Fruit fly (Drosophila melanogaster): ENCODE data around the gene mTerf5.
A peak's percentile ranks its signal among the peaks of the same experiment; 100 is the strongest.

The mTerf5 gene

DNA sequence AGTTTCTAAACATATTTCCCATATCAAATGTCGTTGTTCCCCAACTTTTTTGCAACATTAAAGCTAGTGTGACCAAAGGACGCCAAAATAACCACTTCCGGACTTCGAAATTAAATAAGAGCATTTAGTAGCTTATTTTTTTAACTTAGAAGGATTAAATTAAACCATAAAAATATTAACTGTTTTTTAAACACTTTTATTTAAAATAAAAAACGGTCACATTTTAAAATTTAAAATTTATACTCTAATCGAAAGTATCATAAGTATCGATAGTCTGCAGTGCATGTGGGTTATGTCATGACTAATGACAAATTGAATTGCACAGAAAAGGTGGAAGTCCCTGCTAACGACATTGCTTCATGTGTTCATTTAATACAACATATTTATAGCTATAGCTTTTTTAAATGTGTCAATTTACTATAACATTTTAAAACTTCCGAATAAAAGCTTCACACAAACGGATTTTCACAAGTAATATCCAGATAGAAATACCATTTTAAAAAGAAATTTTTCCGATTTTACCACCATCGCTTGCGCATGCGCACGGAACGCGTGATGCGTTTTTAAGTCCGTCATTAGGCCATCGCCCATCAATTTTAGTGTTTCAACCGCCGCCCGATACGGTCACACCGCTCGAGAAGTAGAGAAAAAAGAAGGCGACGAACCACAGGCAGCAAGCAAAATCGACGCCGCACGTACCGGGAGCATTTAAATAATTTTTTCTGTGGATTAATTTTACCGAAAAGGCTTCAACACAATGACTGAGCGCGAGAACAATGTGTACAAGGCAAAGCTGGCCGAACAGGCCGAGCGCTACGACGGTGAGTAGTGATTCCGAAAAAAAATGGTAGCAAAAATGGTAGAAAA, 18.8 kb upstream of the mTerf5 start, which contains the start of the genes CG7156 and 14-3-3epsilon (continued):
- TF ChIP-seq al (GFP tag; IDR thresholded peaks at IDR 0.05) = no peak
- TF ChIP-seq CG2120 (GFP tag; optimal IDR thresholded peaks at IDR 0.05) = peak; percentile 46
- peak; percentile 63 for TF ChIP-seq CG2712 (tag; optimal IDR thresholded peaks at IDR 0.05)
- TF ChIP-seq row (GFP tag; IDR thresholded peaks at IDR 0.05) = peak; percentile 35
- TF ChIP-seq inv (GFP tag; IDR thresholded peaks at IDR 0.05; ENCODE audit: partially characterized antibody) = peak; percentile 55
- TF ChIP-seq Dip2 (GFP tag; IDR thresholded peaks at IDR 0.05) = no peak
- TF ChIP-seq CG1792 (GFP tag; optimal IDR thresholded peaks at IDR 0.05) = no peak
- TF ChIP-seq Optix (GFP tag; IDR thresholded peaks at IDR 0.05) = no peak
- TF ChIP-seq ttk (GFP tag; IDR thresholded peaks at IDR 0.05) = no peak
- 0 out of 3 replicates have a peak, but pooled peaks have one; percentile 22 for TF ChIP-seq Opbp (GFP tag; IDR thresholded peaks at IDR 0.05; ENCODE audit: partially characterized antibody)
- no peak for TF ChIP-seq CG31365 (tag; optimal IDR thresholded peaks at IDR 0.05)
- TF ChIP-seq Awh (GFP tag; IDR thresholded peaks at IDR 0.05) = no peak
- TF ChIP-seq CG34376 (GFP tag; optimal IDR thresholded peaks at IDR 0.05) = no peak
- TF ChIP-seq dmrt99B (tag; optimal IDR thresholded peaks at IDR 0.05) = no peak
- TF ChIP-seq CG3163 (GFP tag; optimal IDR thresholded peaks at IDR 0.05) = peak; percentile 1
- TF ChIP-seq sr (GFP tag; IDR thresholded peaks at IDR 0.05) = no peak
- no peak for TF ChIP-seq maf-S (GFP tag; optimal IDR thresholded peaks at IDR 0.05)
- no peak for TF ChIP-seq nerfin-2 (GFP tag; IDR thresholded peaks at IDR 0.05; ENCODE audit: partially characterized antibody)
- no peak for TF ChIP-seq hb (GFP tag; IDR thresholded peaks at IDR 0.05; ENCODE audit: partially characterized antibody)
- no peak for TF ChIP-seq h (optimal IDR thresholded peaks at IDR 0.05)
- TF ChIP-seq zf30C (GFP tag; optimal IDR thresholded peaks at IDR 0.05) = no peak
- no peak for TF ChIP-seq nau (GFP tag; optimal IDR thresholded peaks at IDR 0.05)
- TF ChIP-seq Lim3 (GFP tag; IDR thresholded peaks at IDR 0.05) = no peak
- TF ChIP-seq Elba2 (GFP tag; optimal IDR thresholded peaks at IDR 0.05) = no peak
- no peak for TF ChIP-seq pros (GFP tag; optimal IDR thresholded peaks at IDR 0.05)
- peak; percentile 66 for TF ChIP-seq CG17568 (GFP tag; optimal IDR thresholded peaks at IDR 0.05)
- TF ChIP-seq CG17802 (tag; optimal IDR thresholded peaks at IDR 0.05) = no peak
- TF ChIP-seq H15 (GFP tag; IDR thresholded peaks at IDR 0.05) = 0 out of 3 replicates have a peak, but pooled peaks have one; percentile 15
- peak in 1 of 2 experiments; percentile 30 for TF ChIP-seq chif (GFP tag; optimal IDR thresholded peaks at IDR 0.05)
- no peak for TF ChIP-seq peb (GFP tag; IDR thresholded peaks at IDR 0.05)
- no peak for TF ChIP-seq Gug (GFP tag; IDR thresholded peaks at IDR 0.05)
- TF ChIP-seq Nf-YB (GFP tag; optimal IDR thresholded peaks at IDR 0.05) = peak; percentile 19
- TF ChIP-seq gro (GFP tag; optimal IDR thresholded peaks at IDR 0.05) = no peak
- TF ChIP-seq CG6689 (GFP tag; IDR thresholded peaks at IDR 0.05) = peak; percentile 33; the same call in 1 of the 2 replicates
- no peak for TF ChIP-seq CG7745 (tag; optimal IDR thresholded peaks at IDR 0.05)
- TF ChIP-seq gcm (GFP tag; optimal IDR thresholded peaks at IDR 0.05) = peak; percentile 69
- peak; percentile 88 for TF ChIP-seq MESR4 (GFP tag; optimal IDR thresholded peaks at IDR 0.05)
- TF ChIP-seq mirr (GFP tag; optimal IDR thresholded peaks at IDR 0.05) = no peak
- no peak for TF ChIP-seq corto (GFP tag; optimal IDR thresholded peaks at IDR 0.05)
- TF ChIP-seq zen2 (GFP tag; IDR thresholded peaks at IDR 0.05; ENCODE audit: partially characterized antibody) = no peak
- TF ChIP-seq cad (GFP tag; optimal IDR thresholded peaks at IDR 0.05) = no peak
- no peak for TF ChIP-seq sna (GFP tag; IDR thresholded peaks at IDR 0.05; ENCODE audit: partially characterized antibody)
- TF ChIP-seq pita (GFP tag; optimal IDR thresholded peaks at IDR 0.05) = peak; percentile 91
- peak; percentile 47 for TF ChIP-seq Max (GFP tag; optimal IDR thresholded peaks at IDR 0.05)
- TF ChIP-seq tgo (GFP tag; IDR thresholded peaks at IDR 0.05) = peak; percentile 22; the same call in 1 of the 3 replicates
- TF ChIP-seq Side (GFP tag; optimal IDR thresholded peaks at IDR 0.05) = no peak
- peak; percentile 71 for TF ChIP-seq CG15601 (tag; optimal IDR thresholded peaks at IDR 0.05)
- no peak for TF ChIP-seq ssp (GFP tag; IDR thresholded peaks at IDR 0.05)
- peak in 1 of 2 experiments; percentile 21 for TF ChIP-seq insv (GFP tag; optimal IDR thresholded peaks at IDR 0.05)
